Fruit fly (Drosophila melanogaster): ENCODE results near the gene Task6.

dm6 chr3R:13710645-13711044 lies 36.3 kb upstream of the Task6 start:
- TF ChIP-seq knrl (GFP tag; IDR thresholded peaks at IDR 0.05; ENCODE audit: partially characterized antibody): peak; percentile 37
- TF ChIP-seq Sox100B (GFP tag; optimal IDR thresholded peaks at IDR 0.05): no peak
- TF ChIP-seq Ssrp (tag; optimal IDR thresholded peaks at IDR 0.05): no peak
- no peak for TF ChIP-seq lov (optimal IDR thresholded peaks at IDR 0.05)
- TF ChIP-seq lov (GFP tag; IDR thresholded peaks at IDR 0.05): no peak
